Worm (Caenorhabditis elegans) whole organism, early embryonic: ENCODE results near the gene F46F3.3.

ENCODE experiments used
- B0310.2 ChIP-seq: sonication (generic microtip); optimal IDR thresholded peaks from 2 replicates; lab custom pipeline; 2016; ENCODE audit warnings: mild to moderate bottlenecking, missing genetic modification characterization, missing compliant biosample characterization
- F13C5.2 ChIP-seq: sonication (generic microtip); optimal IDR thresholded peaks from 2 replicates; lab custom pipeline; 2017; ENCODE audit warnings: mild to moderate bottlenecking, missing genetic modification characterization, inconsistent platforms, missing compliant biosample characterization
- aly-1 ChIP-seq: sonication (generic microtip); optimal IDR thresholded peaks from 2 replicates; lab custom pipeline; 2016; ENCODE audit warnings: missing genetic modification characterization, missing compliant biosample characterization
- ama-1 ChIP-seq: fragments of 150-350 bp; optimal IDR thresholded peaks from 2 replicates; lab custom pipeline; 2014
- ceh-13 ChIP-seq: fragments of 200-800 bp; sonication (Bioruptor generic); optimal IDR thresholded peaks from 2 replicates; lab custom pipeline; 2018; ENCODE audit warnings: mild to moderate bottlenecking, missing genetic modification characterization, missing compliant biosample characterization
- ets-7 ChIP-seq: sonication (generic microtip); optimal IDR thresholded peaks from 2 replicates; lab custom pipeline; 2016; ENCODE audit warnings: missing genotype, missing genetic modification characterization, missing compliant biosample characterization
- flt-1 ChIP-seq: fragments of 200-800 bp; sonication (Bioruptor generic); IDR thresholded peaks from 2 replicates; pipeline ENCODE4 v1.3.6; 2022; ENCODE audit warnings: missing genetic modification characterization, missing compliant biosample characterization
- hmg-4 ChIP-seq: fragments of 200-800 bp; sonication (Bioruptor generic); optimal IDR thresholded peaks from 2 replicates; lab custom pipeline; 2018; ENCODE audit warnings: mild to moderate bottlenecking, missing genetic modification characterization, missing compliant biosample characterization
- hnd-1 ChIP-seq: sonication (generic microtip); optimal IDR thresholded peaks from 2 replicates; lab custom pipeline; 2016; ENCODE audit warnings: missing genetic modification characterization, missing compliant biosample characterization
- sea-1 ChIP-seq: fragments of 200-800 bp; sonication (Bioruptor generic); conservative IDR thresholded peaks from 2 replicates; pipeline ENCODE4 v1.3.6; 2022; ENCODE audit warnings: missing genetic modification characterization, missing compliant biosample characterization
- tbx-37 ChIP-seq: fragments of 200-800 bp; sonication (Bioruptor generic); conservative IDR thresholded peaks from 2 replicates; pipeline ENCODE4 v1.3.6; 2022; ENCODE audit warnings: missing genetic modification reagents, missing genetic modification characterization, missing compliant biosample characterization
- tra-4 ChIP-seq: sonication (generic microtip); optimal IDR thresholded peaks from 2 replicates; lab custom pipeline; 2017; ENCODE audit warnings: missing genetic modification characterization, missing compliant biosample characterization

ce11 chrV:11704658-11705057, 37.4 kb downstream of the F46F3.3 start:
- TF ChIP-seq ama-1 (lab: Kevin White, UChicago) = no peak
- TF ChIP-seq flt-1 (GFP tag; lab: Robert Waterston, UW) = no peak
- TF ChIP-seq tbx-37 (GFP tag; lab: Robert Waterston, UW) = no peak
- no peak for TF ChIP-seq aly-1 (tag; lab: Kevin White, UChicago)
- no peak for TF ChIP-seq ceh-13 (GFP tag; lab: Kevin White, UChicago)
- no peak for TF ChIP-seq sea-1 (GFP tag; lab: Robert Waterston, UW)
- no peak for TF ChIP-seq ets-7
- no peak for TF ChIP-seq B0310.2
- no peak for TF ChIP-seq tra-4 (tag; lab: Kevin White, UChicago)
- no peak for TF ChIP-seq hnd-1 (tag; lab: Kevin White, UChicago)
- TF ChIP-seq F13C5.2 (tag; lab: Kevin White, UChicago) = no peak
- TF ChIP-seq hmg-4 (GFP tag; lab: Kevin White, UChicago) = no peak
